Worm (Caenorhabditis elegans): ENCODE measurements around the gene F36D3.14.
"Not testable (repeated sequence)": the region's sequence is repeated elsewhere in the genome, so short reads cannot be mapped to it uniquely, and the experiment has no call there.

ce11 chrV:16515140-16515539, 12.1 kb upstream of the F36D3.14 start, which contains the start of gene F36D3.5:
- TF ChIP-seq cog-1 (tag; optimal IDR thresholded peaks at IDR 0.05); tab-1 (GFP tag; IDR thresholded peaks at IDR 0.05); ztf-29 (GFP tag; IDR thresholded peaks at IDR 0.05); ztf-23 (GFP tag; IDR thresholded peaks at IDR 0.05); med-1 (GFP tag; optimal IDR thresholded peaks at IDR 0.05; ENCODE audit: insufficient read depth): not testable (repeated sequence)
